Worm (Caenorhabditis elegans): ENCODE measurements around the gene txt-12.

Gene txt-12

ce11 chrV:15056346-15056839 is 36.4 kb upstream of the txt-12 start:
- TF ChIP-seq egl-43 (GFP tag; IDR thresholded peaks at IDR 0.05) (0 out of 2 replicates have a peak, but pooled peaks have one; percentile 24), dmd-8 (GFP tag; IDR thresholded peaks at IDR 0.05) (no peak)

ce11 chrV:15057724-15058123 is 35.0 kb upstream of the txt-12 start:
- no peak for TF ChIP-seq nhr-76 (tag; optimal IDR thresholded peaks at IDR 0.05)
- TF ChIP-seq aha-1 (tag), result peak; percentile 92

- TF ChIP-seq Y75B8A.6 (GFP tag; IDR thresholded peaks at IDR 0.05) (no peak), unc-62 (GFP tag; optimal IDR thresholded peaks at IDR 0.05 in 1 of 2) (peak in 1 of 2 experiments; percentile 98), unc-62 (tag; optimal IDR thresholded peaks at IDR 0.05) (no peak)
These were observed 34.3 kb upstream of the txt-12 start for ce11 chrV:15058423-15058822.

- TF ChIP-seq hif-1 (tag; optimal IDR thresholded peaks at IDR 0.05), result no peak
- TF ChIP-seq nhr-28 (tag; optimal IDR thresholded peaks at IDR 0.05), result no peak
- TF ChIP-seq nhr-76 (tag; optimal IDR thresholded peaks at IDR 0.05), result no peak
- TF ChIP-seq unc-62 (GFP tag; optimal IDR thresholded peaks at IDR 0.05 in 1 of 2), result no peak
- TF ChIP-seq unc-62 (tag; optimal IDR thresholded peaks at IDR 0.05), result no peak
- TF ChIP-seq tag-97 (GFP tag; IDR thresholded peaks at IDR 0.05), result no peak
- TF ChIP-seq nhr-6 (tag; optimal IDR thresholded peaks at IDR 0.05), result no peak
- TF ChIP-seq D1046.2 (GFP tag; IDR thresholded peaks at IDR 0.05), result no peak
- TF ChIP-seq Y105C5A.15 (GFP tag; IDR thresholded peaks at IDR 0.05), result no peak
- TF ChIP-seq hlh-11 (tag; optimal IDR thresholded peaks at IDR 0.05), result no peak
- TF ChIP-seq daf-19 (GFP tag; conservative IDR thresholded peaks at IDR 0.05), result no peak
- TF ChIP-seq gei-8 (GFP tag; optimal IDR thresholded peaks at IDR 0.05), result no peak
- no peak for TF ChIP-seq daf-12 (tag; optimal IDR thresholded peaks at IDR 0.05)
- TF ChIP-seq snpc-1.2 (GFP tag; IDR thresholded peaks at IDR 0.05), result no peak
- no peak for TF ChIP-seq ceh-28 (tag; optimal IDR thresholded peaks at IDR 0.05)
- no peak for TF ChIP-seq F44E2.7 (GFP tag; IDR thresholded peaks at IDR 0.05)
- TF ChIP-seq arid-1 (GFP tag; conservative IDR thresholded peaks at IDR 0.05), result no peak
- no peak for TF ChIP-seq vab-7 (GFP tag; IDR thresholded peaks at IDR 0.05)
- no peak for TF ChIP-seq ceh-44 (GFP tag; IDR thresholded peaks at IDR 0.05)
- TF ChIP-seq R02D3.7 (tag; optimal IDR thresholded peaks at IDR 0.05), result no peak
- no peak for TF ChIP-seq Y48G9A.11 (GFP tag; IDR thresholded peaks at IDR 0.05)
These were observed 33.8 kb upstream of the txt-12 start for ce11 chrV:15058965-15059364.

ce11 chrV:15059534-15059933 is 33.2 kb upstream of the txt-12 start, which contains the start of the genes mcm-3 and C25D7.15:
Gene mcm-3, minus strand, starts transcription at chrV:15059599.
Gene C25D7.15, plus strand, starts transcription at chrV:15059808.
- peak; percentile 85 for TF ChIP-seq dpl-1 (GFP tag; optimal IDR thresholded peaks at IDR 0.05)
- TF ChIP-seq mes-2 (tag; optimal IDR thresholded peaks at IDR 0.05; ENCODE audit: poor library complexity, severe bottlenecking), result peak; percentile 64
- TF ChIP-seq spr-1 (tag; optimal IDR thresholded peaks at IDR 0.05), result no peak
- no peak for TF ChIP-seq lin-39 (tag; optimal IDR thresholded peaks at IDR 0.05)
- TF ChIP-seq daf-16 (GFP tag; optimal IDR thresholded peaks at IDR 0.05), result no peak
- peak; percentile 70 for TF ChIP-seq daf-16 (tag; optimal IDR thresholded peaks at IDR 0.05)
- peak; percentile 12 for TF ChIP-seq nhr-48 (tag; optimal IDR thresholded peaks at IDR 0.05)
- peak; percentile 5 for TF ChIP-seq hlh-11 (tag; optimal IDR thresholded peaks at IDR 0.05)
- no peak for TF ChIP-seq daf-12 (tag; optimal IDR thresholded peaks at IDR 0.05)
- peak; percentile 79 for TF ChIP-seq nhr-6 (tag; optimal IDR thresholded peaks at IDR 0.05)
- no peak for TF ChIP-seq skn-1 (tag; optimal IDR thresholded peaks at IDR 0.05)
- TF ChIP-seq lin-38 (GFP tag; IDR thresholded peaks at IDR 0.05), result peak; percentile 66
- no peak for TF ChIP-seq F44E2.7 (GFP tag; IDR thresholded peaks at IDR 0.05)
- peak; percentile 25 for TF ChIP-seq unc-130 (GFP tag; optimal IDR thresholded peaks at IDR 0.05)

Measured in whole organism, L4 larva.